Fruit fly (Drosophila melanogaster): ENCODE data around the gene Rpn12R.

Gene Rpn12R

DNA sequence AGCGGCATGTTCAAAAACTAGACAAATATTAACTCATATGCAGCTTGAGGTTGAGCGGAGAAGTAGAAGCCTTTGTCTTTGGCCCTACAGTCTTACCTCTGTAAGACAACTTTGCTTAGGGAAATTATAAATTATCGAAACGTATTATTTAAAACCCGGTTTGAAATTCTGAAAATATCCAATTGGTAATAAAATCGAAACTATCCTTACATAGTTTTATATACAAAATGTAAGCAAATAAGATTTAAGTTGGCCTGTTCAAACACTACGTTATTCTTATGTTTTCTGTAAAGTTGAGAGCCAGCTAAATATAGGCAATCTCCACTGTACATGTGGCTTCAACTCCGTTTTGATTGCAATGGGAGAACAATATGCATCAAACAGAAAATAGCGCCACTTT lies 29.1 kb downstream of the Rpn12R start:
- TF ChIP-seq zfh1 (GFP tag; IDR thresholded peaks at IDR 0.05): no peak
- TF ChIP-seq Drgx (GFP tag; IDR thresholded peaks at IDR 0.05): peak; percentile 45; the same call in 1 of the 2 replicates
- no peak for TF ChIP-seq caup (GFP tag; optimal IDR thresholded peaks at IDR 0.05; ENCODE audit: severe bottlenecking)
- no peak for TF ChIP-seq CG14965 (GFP tag; optimal IDR thresholded peaks at IDR 0.05; ENCODE audit: borderline replicate concordance)
- TF ChIP-seq CG17361 (GFP tag; IDR thresholded peaks at IDR 0.05): no peak
- no peak for TF ChIP-seq pb (GFP tag; optimal IDR thresholded peaks at IDR 0.05)
- peak; percentile 62 for TF ChIP-seq Ets65A (GFP tag)
- TF ChIP-seq twi (tag; optimal IDR thresholded peaks at IDR 0.05): no peak
- no peak for TF ChIP-seq Gsc (GFP tag; IDR thresholded peaks at IDR 0.05)
- TF ChIP-seq nau (GFP tag; optimal IDR thresholded peaks at IDR 0.05): no peak
- no peak for TF ChIP-seq CG3838 (GFP tag; optimal IDR thresholded peaks at IDR 0.05)
- no peak for TF ChIP-seq Lpt (GFP tag; optimal IDR thresholded peaks at IDR 0.05)
- TF ChIP-seq z (GFP tag; IDR thresholded peaks at IDR 0.05): no peak
- peak; percentile 28 for TF ChIP-seq gem (tag; optimal IDR thresholded peaks at IDR 0.05)
- no peak for TF ChIP-seq CG10267 (tag; optimal IDR thresholded peaks at IDR 0.05)
- no peak for TF ChIP-seq CG33213 (GFP tag; optimal IDR thresholded peaks at IDR 0.05)
- TF ChIP-seq CG2116 (GFP tag; optimal IDR thresholded peaks at IDR 0.05): no peak
- TF ChIP-seq grau (tag; optimal IDR thresholded peaks at IDR 0.05): peak; percentile 73
- TF ChIP-seq Bdp1 (GFP tag; optimal IDR thresholded peaks at IDR 0.05): no peak
- TF ChIP-seq CG4282 (GFP tag; optimal IDR thresholded peaks at IDR 0.05): no peak
- TF ChIP-seq Hr39 (optimal IDR thresholded peaks at IDR 0.05): no peak
- TF ChIP-seq CG7839 (tag; optimal IDR thresholded peaks at IDR 0.05): peak; percentile 2
- TF ChIP-seq CG2712 (tag; optimal IDR thresholded peaks at IDR 0.05): peak; percentile 23
- TF ChIP-seq tin (GFP tag; optimal IDR thresholded peaks at IDR 0.05): peak; percentile 2
- no peak for TF ChIP-seq kah (GFP tag; optimal IDR thresholded peaks at IDR 0.05)
- TF ChIP-seq CG15696 (tag; optimal IDR thresholded peaks at IDR 0.05): no peak
- TF ChIP-seq NK7.1 (GFP tag; optimal IDR thresholded peaks at IDR 0.05): no peak
- TF ChIP-seq vnd (GFP tag; IDR thresholded peaks at IDR 0.05; ENCODE audit: partially characterized antibody): no peak
- TF ChIP-seq sna (GFP tag; IDR thresholded peaks at IDR 0.05; ENCODE audit: partially characterized antibody): no peak
- no peak for TF ChIP-seq Jarid2 (GFP tag; optimal IDR thresholded peaks at IDR 0.05)
- TF ChIP-seq H15 (GFP tag; IDR thresholded peaks at IDR 0.05): no peak
- TF ChIP-seq vfl (GFP tag; optimal IDR thresholded peaks at IDR 0.05): no peak
- no peak for TF ChIP-seq CG10959 (GFP tag; IDR thresholded peaks at IDR 0.05)
- TF ChIP-seq ERR (GFP tag; optimal IDR thresholded peaks at IDR 0.05): no peak
- TF ChIP-seq tll (GFP tag; optimal IDR thresholded peaks at IDR 0.05): no peak
- peak; percentile 20 for TF ChIP-seq CG11504 (tag; optimal IDR thresholded peaks at IDR 0.05)
- no peak for TF ChIP-seq CG6683 (GFP tag; optimal IDR thresholded peaks at IDR 0.05)

- peak; percentile 68 for TF ChIP-seq fd3F (GFP tag; optimal IDR thresholded peaks at IDR 0.05)
- peak; percentile 92 for TF ChIP-seq unpg (GFP tag; optimal IDR thresholded peaks at IDR 0.05)
- peak; percentile 61 for TF ChIP-seq BtbVII (GFP tag; optimal IDR thresholded peaks at IDR 0.05)
- no peak for TF ChIP-seq tx (GFP tag; optimal IDR thresholded peaks at IDR 0.05)
- TF ChIP-seq ara (GFP tag; IDR thresholded peaks at IDR 0.05): peak; percentile 68; the same call in 1 of the 2 replicates
- TF ChIP-seq CG13775 (GFP tag; optimal IDR thresholded peaks at IDR 0.05): peak; percentile 62
- TF ChIP-seq vfl (GFP tag; optimal IDR thresholded peaks at IDR 0.05): peak; percentile 9
- TF ChIP-seq CG30403 (GFP tag; optimal IDR thresholded peaks at IDR 0.05): peak; percentile 81
- peak; percentile 87 for TF ChIP-seq CG31441 (GFP tag; IDR thresholded peaks at IDR 0.05)
- TF ChIP-seq bcd (GFP tag; optimal IDR thresholded peaks at IDR 0.05): peak; percentile 65
- TF ChIP-seq hkb (optimal IDR thresholded peaks at IDR 0.05): no peak
- peak; percentile 86 for TF ChIP-seq hkb (GFP tag; IDR thresholded peaks at IDR 0.05)
- no peak for TF ChIP-seq sc (optimal IDR thresholded peaks at IDR 0.05)
- TF ChIP-seq sc (GFP tag; optimal IDR thresholded peaks at IDR 0.05): peak; percentile 20
- no peak for TF ChIP-seq Dip3 (GFP tag; optimal IDR thresholded peaks at IDR 0.05)
- peak; percentile 5 for TF ChIP-seq mam (GFP tag; optimal IDR thresholded peaks at IDR 0.05)
- no peak for TF ChIP-seq CG3995 (GFP tag; optimal IDR thresholded peaks at IDR 0.05)
These were observed 30.6 kb downstream of the Rpn12R start for dm6 chr3L:15011638-15012335.
